Fruit fly (Drosophila melanogaster) ovary, adult (tissue): ENCODE measurements around the gene CG32246.

ENCODE experiments used
- CG17801 ChIP-seq: fragments of 200-800 bp; optimal IDR thresholded peaks from 2 replicates; lab custom pipeline; 2019; ENCODE audit warnings: missing biosample characterization, mild to moderate bottlenecking, missing genetic modification characterization, moderate library complexity; ENCODE audit not compliant: partially characterized antibody

The CG32246 gene

dm6 chr3L:4623035-4623580 is 2.1 kb downstream of the CG32246 start:
- TF ChIP-seq CG17801 = no peak

- peak; percentile 58 for TF ChIP-seq CG17801
Observed at dm6 chr3L:4623870-4624269, 2.9 kb downstream of the CG32246 start.

- TF ChIP-seq CG17801 = peak; percentile 63
Observed at dm6 chr3L:4624371-4625154, 3.5 kb downstream of the CG32246 start.

- TF ChIP-seq CG17801 = peak; percentile 44
Observed at dm6 chr3L:4625387-4626386, 4.7 kb downstream of the CG32246 start, which contains the start of gene Src64B. Gene Src64B, minus strand, starts transcription at chr3L:4626196.

- TF ChIP-seq CG17801 = no peak
Observed at dm6 chr3L:4626434-4626833, 5.4 kb downstream of the CG32246 start, which contains the start of gene HDAC1. Gene HDAC1, plus strand, starts transcription at chr3L:4626734.

dm6 chr3L:4627012-4627411 is 6.0 kb downstream of the CG32246 start:
- TF ChIP-seq CG17801 = no peak

dm6 chr3L:4634689-4635088 is 13.7 kb downstream of the CG32246 start, which contains the start of gene CG13716:
Gene CG13716, minus strand, starts transcription at chr3L:4634789.
- TF ChIP-seq CG17801 = no peak

dm6 chr3L:4647976-4648375 is 27.0 kb downstream of the CG32246 start, which contains the start of gene TTLL1B:
Gene TTLL1B, plus strand, starts transcription at chr3L:4648276.
- TF ChIP-seq CG17801 = no peak

- no peak for TF ChIP-seq CG17801
Observed at dm6 chr3L:4667289-4667688, 46.3 kb downstream of the CG32246 start, which contains the start of gene CG32236. Gene CG32236, minus strand, starts transcription at chr3L:4667389.
